Worm (Caenorhabditis elegans): ENCODE data around the gene cyp-13A12.

cyp-13A12 gene

ce11 chrIII:12980770-12981169, 43.6 kb upstream of the cyp-13A12 start, which contains the start of gene ZK1010.4:
Gene ZK1010.4, plus strand, starts transcription at chrIII:12981070.
- TF ChIP-seq jun-1 (tag; optimal IDR thresholded peaks at IDR 0.05) (no peak), dpl-1 (GFP tag; optimal IDR thresholded peaks at IDR 0.05) (no peak), F37D6.2 (tag; optimal IDR thresholded peaks at IDR 0.05) (no peak), ceh-62 (tag; optimal IDR thresholded peaks at IDR 0.05) (no peak), fos-1 (tag; optimal IDR thresholded peaks at IDR 0.05) (no peak), fkh-10 (GFP tag; optimal IDR thresholded peaks at IDR 0.05) (no peak), gei-8 (GFP tag; optimal IDR thresholded peaks at IDR 0.05) (no peak), pqm-1 (tag; optimal IDR thresholded peaks at IDR 0.05) (no peak), duxl-1 (tag; optimal IDR thresholded peaks at IDR 0.05; ENCODE audit: poor library complexity) (no peak), mxl-2 (GFP tag; conservative IDR thresholded peaks at IDR 0.05) (no peak), mes-2 (tag; optimal IDR thresholded peaks at IDR 0.05; ENCODE audit: poor library complexity, severe bottlenecking) (no peak), aha-1 (tag) (no peak), zag-1 (tag; optimal IDR thresholded peaks at IDR 0.05) (no peak), sdz-12 (GFP tag; optimal IDR thresholded peaks at IDR 0.05) (no peak), F26F4.8 (GFP tag; conservative IDR thresholded peaks at IDR 0.05) (no peak), vab-7 (GFP tag; IDR thresholded peaks at IDR 0.05) (no peak), ztf-7 (tag; optimal IDR thresholded peaks at IDR 0.05) (no peak), Y48G9A.11 (GFP tag; IDR thresholded peaks at IDR 0.05) (no peak), lin-29 (GFP tag; IDR thresholded peaks at IDR 0.05) (no peak), Y5F2A.4 (GFP tag; optimal IDR thresholded peaks at IDR 0.05) (no peak)

- no peak for TF ChIP-seq F37D6.2 (tag; optimal IDR thresholded peaks at IDR 0.05)
- TF ChIP-seq nhr-42 (GFP tag; IDR thresholded peaks at IDR 0.05) = no peak
- TF ChIP-seq fos-1 (tag; optimal IDR thresholded peaks at IDR 0.05) = no peak
- no peak for TF ChIP-seq madf-5 (GFP tag; IDR thresholded peaks at IDR 0.05)
- no peak for TF ChIP-seq unc-130 (GFP tag; optimal IDR thresholded peaks at IDR 0.05)
- no peak for TF ChIP-seq spr-1 (tag; optimal IDR thresholded peaks at IDR 0.05)
- no peak for TF ChIP-seq ama-1 (optimal IDR thresholded peaks at IDR 0.05)
- TF ChIP-seq tra-1 (GFP tag; IDR thresholded peaks at IDR 0.05) = no peak
- no peak for TF ChIP-seq dpl-1 (GFP tag; optimal IDR thresholded peaks at IDR 0.05)
- no peak for TF ChIP-seq ztf-11 (tag; optimal IDR thresholded peaks at IDR 0.05)
- no peak for TF ChIP-seq mep-1 (tag; optimal IDR thresholded peaks at IDR 0.05)
- TF ChIP-seq lin-13 (GFP tag; optimal IDR thresholded peaks at IDR 0.05) = no peak
- no peak for TF ChIP-seq hlh-30 (tag; optimal IDR thresholded peaks at IDR 0.05; ENCODE audit: insufficient read depth)
- no peak for TF ChIP-seq zag-1 (tag; optimal IDR thresholded peaks at IDR 0.05)
- TF ChIP-seq aly-2 (tag; optimal IDR thresholded peaks at IDR 0.05) = no peak
- TF ChIP-seq jun-1 (tag; optimal IDR thresholded peaks at IDR 0.05) = no peak
- TF ChIP-seq T20F7.1 (GFP tag; optimal IDR thresholded peaks at IDR 0.05) = no peak
Observed at ce11 chrIII:12987418-12987817, 36.9 kb upstream of the cyp-13A12 start, which contains the start of gene ZK1010.5. Gene ZK1010.5, minus strand, starts transcription at chrIII:12987518.

- TF ChIP-seq Y5F2A.4 (GFP tag; optimal IDR thresholded peaks at IDR 0.05) (no peak), unc-62 (GFP tag; optimal IDR thresholded peaks at IDR 0.05 in 1 of 2) (peak in 1 of 2 experiments; percentile 60), unc-62 (tag; optimal IDR thresholded peaks at IDR 0.05) (no peak)
Observed at ce11 chrIII:12990997-12991396, 33.4 kb upstream of the cyp-13A12 start, which contains the start of gene ZK1010.12. Gene ZK1010.12, plus strand, starts transcription at chrIII:12991297.

- TF ChIP-seq snpc-1.2 (GFP tag; IDR thresholded peaks at IDR 0.05) (no peak), T20F7.1 (GFP tag; optimal IDR thresholded peaks at IDR 0.05) (no peak), nhr-77 (tag; optimal IDR thresholded peaks at IDR 0.05) (no peak), lin-15B (tag; optimal IDR thresholded peaks at IDR 0.05) (no peak), nhr-11 (tag; optimal IDR thresholded peaks at IDR 0.05) (no peak), set-16 (GFP tag; IDR thresholded peaks at IDR 0.05) (peak; percentile 97), ctbp-1 (GFP tag; IDR thresholded peaks at IDR 0.05) (no peak), lir-3 (tag; optimal IDR thresholded peaks at IDR 0.05) (no peak), zag-1 (tag; optimal IDR thresholded peaks at IDR 0.05) (no peak)
Observed at ce11 chrIII:12993055-12993454, 31.3 kb upstream of the cyp-13A12 start.

Measured in whole organism, L4 larva.